Fruit fly (Drosophila melanogaster) Kc167 (cell line): ENCODE results near the gene Nplp3.

ENCODE experiments used
- Sin3A ChIP-seq: fragments of >200 bp; optimal IDR thresholded peaks from 2 replicates; lab custom pipeline; 2018; ENCODE audit warnings: missing external identifiers
- insv ChIP-seq: fragments of >200 bp; optimal IDR thresholded peaks from 3 replicates; lab custom pipeline; 2018; ENCODE audit warnings: missing external identifiers
- psq ChIP-seq: fragments of >200 bp; optimal IDR thresholded peaks from 2 replicates; lab custom pipeline; 2017; ENCODE audit warnings: missing external identifiers

DNA sequence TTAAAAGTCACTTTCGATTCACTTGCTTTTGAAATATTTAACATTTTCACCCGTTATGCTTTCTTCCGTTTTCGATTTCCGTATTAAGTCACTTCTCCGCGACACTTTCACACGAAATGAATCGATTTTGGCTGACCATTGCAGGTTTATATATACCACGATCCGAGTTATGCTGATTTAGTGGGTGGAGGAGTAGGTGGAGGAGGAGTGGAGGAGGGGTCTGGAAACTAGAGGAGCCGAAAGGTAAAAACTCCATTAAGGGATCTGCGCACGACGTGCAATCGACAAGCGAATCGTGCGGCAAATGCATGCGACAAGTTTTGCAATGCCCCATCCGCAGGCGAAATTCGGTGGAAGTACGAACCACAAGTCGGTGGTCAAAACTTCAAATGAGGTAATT, 27.0 kb upstream of the Nplp3 start, which contains the start of gene CG13045:
- TF ChIP-seq insv (no peak), Sin3A (lab: Kevin White, UChicago) (no peak), psq (lab: Kevin White, UChicago) (no peak)
